Worm (Caenorhabditis elegans): ENCODE data around the gene F55C5.17.

ce11 chrV:12255343-12255742 is 47.0 kb upstream of the F55C5.17 start, which contains the start of gene T04H1.12:
- TF ChIP-seq crh-2 (tag; optimal IDR thresholded peaks at IDR 0.05) (no peak), sma-9 (GFP tag; optimal IDR thresholded peaks at IDR 0.05) (no peak), sma-9 (tag; optimal IDR thresholded peaks at IDR 0.05) (no peak), nhr-237 (tag; optimal IDR thresholded peaks at IDR 0.05) (no peak), nhr-11 (tag; optimal IDR thresholded peaks at IDR 0.05) (no peak), blmp-1 (tag; optimal IDR thresholded peaks at IDR 0.05; ENCODE audit: insufficient read depth) (no peak), zag-1 (tag; optimal IDR thresholded peaks at IDR 0.05) (no peak), snpc-4 (tag; optimal IDR thresholded peaks at IDR 0.05) (no peak), mdl-1 (tag; optimal IDR thresholded peaks at IDR 0.05) (no peak), alr-1 (tag; optimal IDR thresholded peaks at IDR 0.05) (no peak), unc-55 (GFP tag; optimal IDR thresholded peaks at IDR 0.05) (no peak), ztf-11 (tag; optimal IDR thresholded peaks at IDR 0.05) (no peak), lin-13 (GFP tag; optimal IDR thresholded peaks at IDR 0.05) (no peak)

Data from whole organism, L2 larva.